Worm (Caenorhabditis elegans) whole organism, L2 larva: Measurements from ENCODE around the gene spr-2.

ENCODE experiments used
- aly-2 ChIP-seq: fragments of 150-350 bp; optimal IDR thresholded peaks from 2 replicates; lab custom pipeline; 2014; ENCODE audit warnings: missing biosample characterization, missing genetic modification characterization
- ama-1 ChIP-seq: fragments of 150-350 bp; optimal IDR thresholded peaks from 2 replicates; lab custom pipeline; 2018; ENCODE audit warnings: inconsistent platforms
- lin-13 ChIP-seq: fragments of 150-350 bp; optimal IDR thresholded peaks from 2 replicates; lab custom pipeline; 2014; ENCODE audit warnings: missing biosample characterization, missing genetic modification reagents, missing genetic modification characterization
- nhr-10 ChIP-seq: sonication (generic microtip); optimal IDR thresholded peaks from 2 replicates; lab custom pipeline; 2017; ENCODE audit warnings: missing biosample characterization, missing genetic modification characterization
- nhr-11 ChIP-seq: fragments of 150-350 bp; optimal IDR thresholded peaks from 2 replicates; lab custom pipeline; 2014; ENCODE audit warnings: missing biosample characterization, missing genetic modification characterization
- peb-1 ChIP-seq: fragments of 150-350 bp; optimal IDR thresholded peaks from 2 replicates; lab custom pipeline; 2014; ENCODE audit warnings: missing biosample characterization, missing genetic modification characterization
- snpc-4 ChIP-seq: fragments of 150-350 bp; optimal IDR thresholded peaks from 2 replicates; lab custom pipeline; 2014; ENCODE audit warnings: missing biosample characterization, missing genetic modification characterization
- unc-62 ChIP-seq: fragments of 150-350 bp; optimal IDR thresholded peaks from 2 replicates; lab custom pipeline; 2014; ENCODE audit warnings: missing biosample characterization, missing genetic modification reagents, missing genetic modification characterization
- ztf-11 ChIP-seq: sonication (generic microtip); optimal IDR thresholded peaks from 2 replicates; lab custom pipeline; 2017; ENCODE audit warnings: missing biosample characterization, missing genetic modification characterization

- no peak for TF ChIP-seq unc-62 (GFP tag; lab: Kevin White, UChicago)
- TF ChIP-seq nhr-10 (tag; lab: Kevin White, UChicago), result no peak
- TF ChIP-seq lin-13, result no peak
- TF ChIP-seq ama-1, result no peak
- no peak for TF ChIP-seq ztf-11 (tag; lab: Kevin White, UChicago)
- TF ChIP-seq snpc-4 (tag; lab: Kevin White, UChicago), result no peak
- no peak for TF ChIP-seq peb-1
- no peak for TF ChIP-seq aly-2 (tag; lab: Kevin White, UChicago)
- TF ChIP-seq nhr-11 (tag; lab: Kevin White, UChicago), result no peak
Measured at ce11 chrIV:8901346-8901745, 10.1 kb downstream of the spr-2 start, which contains the start of gene C27B7.5.
